Fruit fly (Drosophila melanogaster) whole organism, embryonic: ENCODE measurements around the gene mthl11.

Experiments
- B-H2 ChIP-seq: fragments of 200-800 bp; sonication (Bioruptor generic); optimal IDR thresholded peaks from 2 replicates; lab custom pipeline; 2018; ENCODE audit warnings: missing biosample characterization, mild to moderate bottlenecking, missing genetic modification characterization
- Bdp1 ChIP-seq: fragments of 200-800 bp; sonication (Bioruptor generic); optimal IDR thresholded peaks from 3 replicates; lab custom pipeline; 2016; ENCODE audit warnings: missing biosample characterization, missing genetic modification characterization
- CG12236 ChIP-seq: fragments of 200-800 bp; sonication (Bioruptor generic); optimal IDR thresholded peaks from 2 replicates; lab custom pipeline; 2016; ENCODE audit warnings: missing biosample characterization, missing genetic modification characterization
- CG12299 ChIP-seq: fragments of 200-800 bp; sonication (Bioruptor generic); optimal IDR thresholded peaks from 2 replicates; lab custom pipeline; 2018; ENCODE audit warnings: missing biosample characterization, mild to moderate bottlenecking, missing genetic modification characterization
- CG12769 ChIP-seq: fragments of 200-800 bp; sonication (Bioruptor generic); optimal IDR thresholded peaks from 2 replicates; lab custom pipeline; 2019; ENCODE audit warnings: missing biosample characterization, mild to moderate bottlenecking, missing genetic modification characterization, moderate library complexity
- CG17328 ChIP-seq: fragments of 200-800 bp; sonication (Bioruptor generic); IDR thresholded peaks from 2 replicates; pipeline ENCODE4 v1.3.6; 2022; ENCODE audit warnings: missing biosample characterization, missing genetic modification characterization
- CG18476 ChIP-seq: fragments of 200-800 bp; sonication (Bioruptor generic); optimal IDR thresholded peaks from 2 replicates; lab custom pipeline; 2016; ENCODE audit warnings: missing biosample characterization, mild to moderate bottlenecking, missing genetic modification characterization
- CG2129 ChIP-seq: fragments of 200-800 bp; sonication (Bioruptor generic); IDR thresholded peaks from 2 replicates; pipeline ENCODE4 v1.3.6; 2022; ENCODE audit warnings: missing biosample characterization, missing genetic modification characterization; ENCODE audit not compliant: partially characterized antibody
- CG2875 ChIP-seq: fragments of 200-800 bp; sonication (Bioruptor generic); optimal IDR thresholded peaks from 2 replicates; lab custom pipeline; 2017; ENCODE audit warnings: missing biosample characterization, mild to moderate bottlenecking, missing genetic modification characterization, missing genetic modification reagents
- CG30020 ChIP-seq: fragments of 200-800 bp; optimal IDR thresholded peaks from 2 replicates; lab custom pipeline; 2019; ENCODE audit warnings: missing biosample characterization, mild to moderate bottlenecking, missing genetic modification characterization, moderate library complexity
- CG32532 ChIP-seq: fragments of 200-800 bp; sonication (Bioruptor generic); IDR thresholded peaks from 2 replicates; pipeline ENCODE4 v1.3.6; 2022; ENCODE audit warnings: missing biosample characterization, missing genetic modification characterization
- CG34376 ChIP-seq: fragments of 200-800 bp; sonication (Bioruptor generic); optimal IDR thresholded peaks from 2 replicates; lab custom pipeline; 2018; ENCODE audit warnings: missing biosample characterization, mild to moderate bottlenecking, missing genetic modification characterization
- CG3847 ChIP-seq: fragments of 200-800 bp; sonication (Bioruptor generic); IDR thresholded peaks from 2 replicates; pipeline ENCODE4 v1.3.6; 2022; ENCODE audit warnings: missing biosample characterization, missing genetic modification characterization
- CG42726 ChIP-seq: fragments of 200-800 bp; sonication (Bioruptor generic); IDR thresholded peaks from 2 replicates; pipeline ENCODE4 v1.3.6; 2022; ENCODE audit warnings: missing biosample characterization, missing genetic modification characterization; ENCODE audit not compliant: partially characterized antibody
- CG43689 ChIP-seq: fragments of 200-800 bp; sonication (Bioruptor generic); IDR thresholded peaks from 2 replicates; pipeline ENCODE4 v1.3.6; 2022; ENCODE audit warnings: missing biosample characterization, missing genetic modification characterization
- CG4707 ChIP-seq: fragments of 200-800 bp; sonication (Bioruptor generic); optimal IDR thresholded peaks from 2 replicates; lab custom pipeline; 2018; ENCODE audit warnings: missing biosample characterization, mild to moderate bottlenecking, missing genetic modification characterization, moderate library complexity
- CG6683 ChIP-seq: fragments of 200-800 bp; sonication (Bioruptor generic); optimal IDR thresholded peaks from 2 replicates; lab custom pipeline; 2017; ENCODE audit warnings: missing biosample characterization, mild to moderate bottlenecking, missing genetic modification characterization, missing genetic modification reagents
- CG6813 ChIP-seq: fragments of 200-800 bp; sonication (Bioruptor generic); optimal IDR thresholded peaks from 2 replicates; lab custom pipeline; 2017; ENCODE audit warnings: missing biosample characterization, missing genetic modification characterization, mild to moderate bottlenecking, moderate library complexity, missing genetic modification reagents
- CG7839 ChIP-seq: fragments of 200-800 bp; sonication (Bioruptor generic); optimal IDR thresholded peaks from 3 replicates; lab custom pipeline; 2018; ENCODE audit warnings: missing biosample characterization, mild to moderate bottlenecking, missing genetic modification characterization, moderate library complexity
- CG7928 ChIP-seq: fragments of 200-800 bp; sonication (Bioruptor generic); optimal IDR thresholded peaks from 2 replicates; lab custom pipeline; 2017; ENCODE audit warnings: missing biosample characterization, mild to moderate bottlenecking, missing genetic modification characterization
- Dip3 ChIP-seq: fragments of 200-800 bp; sonication (Bioruptor generic); optimal IDR thresholded peaks from 3 replicates; lab custom pipeline; 2016; ENCODE audit warnings: missing biosample characterization, missing genetic modification characterization
- Doc2 ChIP-seq: fragments of 200-800 bp; sonication (Bioruptor generic); IDR thresholded peaks from 2 replicates; pipeline ENCODE4 v1.3.6; 2022; ENCODE audit warnings: missing biosample characterization, missing genetic modification characterization
- HLH4C ChIP-seq: fragments of 200-800 bp; sonication (Bioruptor generic); IDR thresholded peaks from 3 replicates; pipeline ENCODE4 v1.3.6; 2022; ENCODE audit warnings: missing biosample characterization, missing genetic modification characterization; ENCODE audit not compliant: partially characterized antibody
- MBD-R2 ChIP-seq: fragments of 200-800 bp; sonication (Bioruptor generic); IDR thresholded peaks from 2 replicates; pipeline ENCODE4 v1.3.6; 2022; ENCODE audit warnings: missing biosample characterization, missing genetic modification characterization
- Mad ChIP-seq: fragments of 200-800 bp; sonication (Bioruptor generic); optimal IDR thresholded peaks from 2 replicates; lab custom pipeline; 2016; ENCODE audit warnings: missing biosample characterization, missing genetic modification characterization
- Mes4 ChIP-seq: fragments of 200-800 bp; sonication (Bioruptor generic); optimal IDR thresholded peaks from 2 replicates; lab custom pipeline; 2016; ENCODE audit warnings: missing biosample characterization, missing genetic modification characterization
- Oaz ChIP-seq: fragments of 200-800 bp; sonication (Bioruptor generic); IDR thresholded peaks from 2 replicates; pipeline ENCODE4 v1.3.6; 2022; ENCODE audit warnings: missing biosample characterization, missing genetic modification characterization
- Six4 ChIP-seq: fragments of 200-800 bp; sonication (Bioruptor generic); optimal IDR thresholded peaks from 2 replicates; lab custom pipeline; 2016; ENCODE audit warnings: missing biosample characterization, missing genetic modification characterization
- Sox102F ChIP-seq: fragments of 200-800 bp; sonication (Bioruptor generic); optimal IDR thresholded peaks from 2 replicates; lab custom pipeline; 2018; ENCODE audit warnings: missing biosample characterization, mild to moderate bottlenecking, missing genetic modification characterization, moderate library complexity
- Vsx1 ChIP-seq: fragments of 200-800 bp; sonication (Bioruptor generic); optimal IDR thresholded peaks from 2 replicates; lab custom pipeline; 2017; ENCODE audit warnings: missing biosample characterization, mild to moderate bottlenecking, missing genetic modification characterization, missing genetic modification reagents
- abd-A ChIP-seq: fragments of 200-800 bp; sonication (Bioruptor generic); optimal IDR thresholded peaks from 3 replicates; lab custom pipeline; 2019; ENCODE audit warnings: missing biosample characterization, mild to moderate bottlenecking, missing genetic modification characterization, moderate library complexity
- ac ChIP-seq: fragments of 200-800 bp; sonication (Bioruptor generic); optimal IDR thresholded peaks from 3 replicates; lab custom pipeline; 2017; ENCODE audit warnings: missing biosample characterization, mild to moderate bottlenecking, missing genetic modification characterization
- btn ChIP-seq: fragments of 200-800 bp; sonication (Bioruptor generic); optimal IDR thresholded peaks from 2 replicates; lab custom pipeline; 2016; ENCODE audit warnings: missing biosample characterization, missing genetic modification characterization
- chif ChIP-seq, 2 experiments: fragments of 200-800 bp; sonication (Bioruptor generic); optimal IDR thresholded peaks; 3 replicates each; lab custom pipeline; 2016; ENCODE audit warnings: missing biosample characterization in 2 of 2, missing genetic modification characterization in 2 of 2
- chinmo ChIP-seq: fragments of 200-800 bp; sonication (Bioruptor generic); IDR thresholded peaks from 4 replicates; pipeline ENCODE4 v1.3.6; 2022; ENCODE audit warnings: missing biosample characterization, missing genetic modification characterization; ENCODE audit not compliant: partially characterized antibody
- chm ChIP-seq: fragments of 200-800 bp; sonication (Bioruptor generic); IDR thresholded peaks from 2 replicates; pipeline ENCODE4 v1.3.6; 2022; ENCODE audit warnings: missing biosample characterization, missing genetic modification characterization
- ci ChIP-seq: fragments of 200-800 bp; sonication (Bioruptor generic); IDR thresholded peaks from 3 replicates; pipeline ENCODE4 v1.3.6; 2022; ENCODE audit warnings: missing biosample characterization, missing genetic modification characterization
- cwo ChIP-seq: fragments of 200-800 bp; sonication (Bioruptor generic); optimal IDR thresholded peaks from 3 replicates; lab custom pipeline; 2017; ENCODE audit warnings: missing biosample characterization, missing genetic modification characterization, mild to moderate bottlenecking, moderate library complexity, missing genetic modification reagents
- dan ChIP-seq: fragments of 200-800 bp; sonication (Bioruptor generic); IDR thresholded peaks from 2 replicates; pipeline ENCODE4 v1.3.6; 2022; ENCODE audit warnings: missing biosample characterization, missing genetic modification characterization
- gsb ChIP-seq: fragments of 200-800 bp; sonication (Bioruptor generic); IDR thresholded peaks from 2 replicates; pipeline ENCODE4 v1.3.6; 2022; ENCODE audit warnings: missing biosample characterization, missing genetic modification characterization
- jigr1 ChIP-seq: fragments of 200-800 bp; sonication (Bioruptor generic); IDR thresholded peaks from 3 replicates; pipeline ENCODE4 v1.3.6; 2022; ENCODE audit warnings: missing biosample characterization, missing genetic modification characterization
- jumu ChIP-seq: fragments of 200-800 bp; sonication (Bioruptor generic); optimal IDR thresholded peaks from 3 replicates; lab custom pipeline; 2016; ENCODE audit warnings: missing biosample characterization, missing genetic modification characterization
- lov ChIP-seq, 2 experiments: fragments of 200-800 bp in 1 of 2; fragments of >200 bp in 1 of 2; sonication (Bioruptor generic) in 1 of 2; IDR thresholded peaks in 1 of 2; optimal IDR thresholded peaks in 1 of 2; 2 replicates in 1 of 2; 3 replicates in 1 of 2; pipeline versions ENCODE4 v1.3.6 to Lab custom; 2017 to 2022; ENCODE audit warnings: missing biosample characterization in 1 of 2, missing genetic modification characterization in 1 of 2
- nom ChIP-seq: fragments of 200-800 bp; sonication (Bioruptor generic); optimal IDR thresholded peaks from 2 replicates; lab custom pipeline; 2017; ENCODE audit warnings: missing biosample characterization, missing genetic modification characterization, mild to moderate bottlenecking, moderate library complexity, missing genetic modification reagents
- pum ChIP-seq: fragments of 200-800 bp; sonication (Bioruptor generic); optimal IDR thresholded peaks from 2 replicates; lab custom pipeline; 2016; ENCODE audit warnings: missing biosample characterization, missing genetic modification characterization
- scrt ChIP-seq: fragments of 200-800 bp; sonication (Bioruptor generic); optimal IDR thresholded peaks from 2 replicates; lab custom pipeline; 2018; ENCODE audit warnings: missing biosample characterization, mild to moderate bottlenecking, missing genetic modification characterization, moderate library complexity
- shn ChIP-seq: fragments of 200-800 bp; sonication (Bioruptor generic); optimal IDR thresholded peaks from 3 replicates; lab custom pipeline; 2016; ENCODE audit warnings: missing biosample characterization, missing genetic modification characterization
- tap ChIP-seq: fragments of 200-800 bp; optimal IDR thresholded peaks from 3 replicates; lab custom pipeline; 2019; ENCODE audit warnings: missing biosample characterization, mild to moderate bottlenecking, missing genetic modification characterization, moderate library complexity
- tgo ChIP-seq: fragments of 200-800 bp; sonication (Bioruptor generic); IDR thresholded peaks from 3 replicates; pipeline ENCODE4 v1.3.6; 2022; ENCODE audit warnings: missing biosample characterization, missing genetic modification characterization
- ttk ChIP-seq: fragments of 200-800 bp; sonication (Bioruptor generic); IDR thresholded peaks from 2 replicates; pipeline ENCODE4 v2.1.2; 2022; ENCODE audit warnings: missing biosample characterization, missing genetic modification characterization
- wdn ChIP-seq: fragments of 200-800 bp; sonication (Bioruptor generic); IDR thresholded peaks from 2 replicates; pipeline ENCODE4 v1.3.6; 2022; ENCODE audit warnings: missing biosample characterization, missing genetic modification characterization

Gene mthl11

DNA sequence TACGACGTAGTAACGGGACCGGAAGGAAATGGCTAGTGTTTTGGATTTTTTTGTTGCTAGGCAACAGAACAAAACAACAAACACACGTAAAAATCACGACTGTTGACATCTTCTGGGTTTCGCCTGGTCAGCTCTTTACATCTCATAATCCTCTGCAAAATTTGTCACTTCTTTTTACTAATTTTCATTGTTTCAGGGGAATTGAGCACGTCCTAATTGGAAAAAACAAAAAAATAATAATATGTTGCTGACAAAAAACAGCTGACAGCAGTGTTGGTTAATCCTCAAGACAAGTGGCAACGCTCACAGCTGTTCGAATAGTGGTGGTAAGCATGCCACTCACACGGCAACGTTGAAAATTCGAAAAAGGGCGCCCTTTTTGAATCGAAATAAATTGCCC is 23.0 kb upstream of the mthl11 start, which contains the start of gene Rfx (continued):
- TF ChIP-seq dan (GFP tag; lab: Robert Waterston, UW) (no peak), tgo (GFP tag; lab: Robert Waterston, UW) (no peak), CG6813 (GFP tag; lab: Kevin White, UChicago) (peak; percentile 50), CG34376 (GFP tag; lab: Kevin White, UChicago) (peak; percentile 51), CG12236 (no peak), CG17328 (GFP tag; lab: Robert Waterston, UW) (no peak), CG18476 (GFP tag; lab: Kevin White, UChicago) (no peak), jumu (GFP tag; lab: Kevin White, UChicago) (no peak), CG6683 (GFP tag; lab: Kevin White, UChicago) (peak; percentile 21), MBD-R2 (GFP tag; lab: Robert Waterston, UW) (no peak), CG32532 (GFP tag; lab: Robert Waterston, UW) (no peak), lov (optimal IDR thresholded peaks at IDR 0.05; lab: Kevin White, UChicago) (no peak), lov (GFP tag; IDR thresholded peaks at IDR 0.05; lab: Robert Waterston, UW) (no peak), CG2129 (GFP tag; lab: Robert Waterston, UW) (no peak), pum (GFP tag; lab: Kevin White, UChicago) (no peak), Six4 (no peak), CG7839 (tag; lab: Kevin White, UChicago) (no peak), Dip3 (GFP tag; lab: Kevin White, UChicago) (no peak), CG4707 (no peak), gsb (GFP tag; lab: Robert Waterston, UW) (no peak), CG12299 (tag; lab: Kevin White, UChicago) (peak; percentile 57), CG2875 (GFP tag; lab: Kevin White, UChicago) (no peak), tap (tag; lab: Kevin White, UChicago) (no peak), Mes4 (GFP tag; lab: Kevin White, UChicago) (peak; percentile 15), Bdp1 (GFP tag; lab: Kevin White, UChicago) (no peak), HLH4C (GFP tag; lab: Robert Waterston, UW) (no peak), cwo (GFP tag; lab: Kevin White, UChicago) (no peak), Mad (GFP tag; lab: Kevin White, UChicago) (no peak), chinmo (GFP tag; lab: Robert Waterston, UW) (no peak), Doc2 (no peak), CG3847 (GFP tag; lab: Robert Waterston, UW) (no peak), CG42726 (GFP tag; lab: Robert Waterston, UW) (no peak), Sox102F (no peak), ci (GFP tag; lab: Robert Waterston, UW) (no peak), CG30020 (no peak), chm (GFP tag; lab: Robert Waterston, UW) (no peak), B-H2 (GFP tag; lab: Kevin White, UChicago) (peak; percentile 62), CG7928 (GFP tag; lab: Kevin White, UChicago) (no peak), nom (peak; percentile 55), Vsx1 (no peak), btn (GFP tag; lab: Kevin White, UChicago) (no peak), wdn (no peak), abd-A (tag; lab: Kevin White, UChicago) (no peak), ttk (no peak), ac (GFP tag; lab: Kevin White, UChicago) (no peak), shn (GFP tag; lab: Kevin White, UChicago) (no peak), scrt (GFP tag; lab: Kevin White, UChicago) (peak; percentile 63), CG12769 (no peak), chif (GFP tag; optimal IDR thresholded peaks at IDR 0.05; lab: Kevin White, UChicago) (no peak), Oaz (GFP tag; lab: Robert Waterston, UW) (no peak), CG43689 (GFP tag; lab: Robert Waterston, UW) (no peak), jigr1 (GFP tag; lab: Robert Waterston, UW) (no peak)
